Fruit fly (Drosophila melanogaster): ENCODE data around the gene Oatp33Ea.
A peak's percentile ranks its signal among the peaks of the same experiment; 100 is the strongest.

Gene Oatp33Ea

DNA sequence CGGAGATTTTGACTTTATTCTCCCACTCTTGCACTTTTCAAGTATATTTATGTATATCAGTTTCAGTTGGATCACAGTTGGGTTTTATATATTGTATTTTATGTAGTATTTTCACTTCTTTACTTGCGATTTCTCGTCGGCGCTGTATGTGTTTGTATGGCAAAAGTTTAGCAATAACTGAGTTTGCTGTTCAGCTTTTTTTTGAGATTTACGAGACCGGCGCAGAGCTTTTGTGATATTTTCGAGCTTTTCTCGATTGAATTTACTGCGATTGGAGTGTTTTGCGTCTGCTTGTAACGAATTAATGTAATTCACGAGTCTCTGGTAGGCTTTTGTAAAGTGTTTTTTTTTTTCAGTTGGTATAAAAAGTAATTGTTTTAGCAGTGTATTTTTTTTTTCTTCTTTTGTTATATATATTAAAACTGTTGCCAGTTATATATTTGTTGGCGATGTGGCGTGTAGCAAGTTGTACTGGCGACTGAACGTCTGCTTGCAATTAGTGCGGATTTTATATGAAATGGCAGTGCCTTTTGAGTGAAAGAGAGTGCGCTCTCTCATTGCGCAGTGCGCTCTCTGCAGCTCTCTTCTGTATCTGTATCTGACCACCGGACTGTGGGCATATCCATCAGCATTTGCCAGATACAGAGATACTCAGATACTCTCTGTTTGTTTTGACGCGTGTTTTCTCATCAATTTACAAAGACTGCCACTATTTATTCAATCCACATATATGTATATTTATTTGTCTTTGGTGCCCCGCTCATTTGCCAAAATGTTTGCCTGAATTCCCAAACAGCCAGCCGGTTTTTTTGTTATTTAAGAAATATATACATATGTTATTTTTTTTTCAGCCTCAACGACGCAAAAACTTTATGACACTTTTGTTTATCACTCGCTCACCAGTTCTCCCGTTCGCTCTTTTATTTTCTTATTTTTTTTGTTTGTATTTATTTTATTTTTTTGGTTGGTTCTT lies 15.3 kb upstream of the Oatp33Ea start (continued):
- no peak for TF ChIP-seq knrl (GFP tag; IDR thresholded peaks at IDR 0.05; ENCODE audit: partially characterized antibody)
- no peak for TF ChIP-seq ken (GFP tag; IDR thresholded peaks at IDR 0.05)
- TF ChIP-seq zfh1 (GFP tag; IDR thresholded peaks at IDR 0.05), result peak; percentile 43; the same call in 1 of the 3 replicates
- TF ChIP-seq CG4617 (GFP tag; optimal IDR thresholded peaks at IDR 0.05; ENCODE audit: borderline replicate concordance), result no peak
- TF ChIP-seq HLHmδ (GFP tag; optimal IDR thresholded peaks at IDR 0.05), result peak; percentile 58
- TF ChIP-seq GATAe (GFP tag; conservative IDR thresholded peaks at IDR 0.05), result no peak
- no peak for TF ChIP-seq Rx (GFP tag; IDR thresholded peaks at IDR 0.05)
- TF ChIP-seq CG3847 (GFP tag; IDR thresholded peaks at IDR 0.05), result 0 out of 2 replicates have a peak, but pooled peaks have one; percentile 15
- TF ChIP-seq danr (GFP tag; IDR thresholded peaks at IDR 0.05), result no peak
- TF ChIP-seq Optix (GFP tag; IDR thresholded peaks at IDR 0.05), result no peak
- peak; percentile 76 for TF ChIP-seq ci (GFP tag; IDR thresholded peaks at IDR 0.05)
- peak; percentile 47; the same call in 1 of the 3 replicates for TF ChIP-seq CG17361 (GFP tag; IDR thresholded peaks at IDR 0.05)
- no peak for TF ChIP-seq tna (GFP tag; IDR thresholded peaks at IDR 0.05; ENCODE audit: partially characterized antibody)
- TF ChIP-seq CG8388 (GFP tag; optimal IDR thresholded peaks at IDR 0.05), result no peak
- TF ChIP-seq CG15479 (GFP tag; optimal IDR thresholded peaks at IDR 0.05), result peak; percentile 85
- peak; percentile 25 for TF ChIP-seq Blimp-1 (GFP tag; optimal IDR thresholded peaks at IDR 0.05)
- no peak for TF ChIP-seq aop (GFP tag; IDR thresholded peaks at IDR 0.05)
- peak; percentile 75 for TF ChIP-seq CG18619 (GFP tag; optimal IDR thresholded peaks at IDR 0.05)
- TF ChIP-seq Stat92E (GFP tag; optimal IDR thresholded peaks at IDR 0.05), result no peak
- no peak for TF ChIP-seq cato (GFP tag; optimal IDR thresholded peaks at IDR 0.05; ENCODE audit: borderline replicate concordance)
- peak; percentile 66 for TF ChIP-seq Nf-YC (tag; optimal IDR thresholded peaks at IDR 0.05)
- TF ChIP-seq Taf1 (GFP tag; IDR thresholded peaks at IDR 0.05), result no peak
- TF ChIP-seq Hmr (GFP tag; optimal IDR thresholded peaks at IDR 0.05), result peak; percentile 90
- no peak for TF ChIP-seq gfzf (GFP tag; optimal IDR thresholded peaks at IDR 0.05)
- TF ChIP-seq btn (GFP tag; optimal IDR thresholded peaks at IDR 0.05), result no peak
- TF ChIP-seq CG15073 (GFP tag; optimal IDR thresholded peaks at IDR 0.05), result no peak
- TF ChIP-seq lab (GFP tag; optimal IDR thresholded peaks at IDR 0.05), result peak; percentile 94
- 0 out of 3 replicates have a peak, but pooled peaks have one; percentile 33 for TF ChIP-seq CG7963 (GFP tag; IDR thresholded peaks at IDR 0.05; ENCODE audit: partially characterized antibody)
- TF ChIP-seq en (GFP tag; optimal IDR thresholded peaks at IDR 0.05), result no peak
- peak; percentile 82; the same call in 2 of the 3 replicates for TF ChIP-seq so (GFP tag; IDR thresholded peaks at IDR 0.05)
- peak; percentile 20 for TF ChIP-seq dmrt11E (tag; optimal IDR thresholded peaks at IDR 0.05)
- TF ChIP-seq CG10366 (GFP tag; IDR thresholded peaks at IDR 0.05), result no peak; the same call in 1 of the 2 replicates
- peak; percentile 11 for TF ChIP-seq stwl (tag; optimal IDR thresholded peaks at IDR 0.05)
- TF ChIP-seq ab (GFP tag; optimal IDR thresholded peaks at IDR 0.05), result no peak
- TF ChIP-seq mirr (GFP tag; optimal IDR thresholded peaks at IDR 0.05), result peak; percentile 96
- peak; percentile 39 for TF ChIP-seq oc (tag; optimal IDR thresholded peaks at IDR 0.05)
- TF ChIP-seq CG12071 (GFP tag; optimal IDR thresholded peaks at IDR 0.05), result peak; percentile 77
- TF ChIP-seq CG3995 (GFP tag; optimal IDR thresholded peaks at IDR 0.05), result no peak
- TF ChIP-seq CG6791 (GFP tag; IDR thresholded peaks at IDR 0.05; ENCODE audit: partially characterized antibody), result no peak
- peak; percentile 99 for TF ChIP-seq yki (optimal IDR thresholded peaks at IDR 0.05)
- TF ChIP-seq Meics (GFP tag; optimal IDR thresholded peaks at IDR 0.05), result peak; percentile 83
- TF ChIP-seq Pdp1 (GFP tag; optimal IDR thresholded peaks at IDR 0.05), result peak in 1 of 2 experiments; percentile 39
- TF ChIP-seq CG10267 (tag; optimal IDR thresholded peaks at IDR 0.05), result no peak
- peak; percentile 85 for TF ChIP-seq rib (GFP tag; IDR thresholded peaks at IDR 0.05)
- peak; percentile 66 for TF ChIP-seq CG31365 (tag; optimal IDR thresholded peaks at IDR 0.05)
- TF ChIP-seq Bteb2 (GFP tag; optimal IDR thresholded peaks at IDR 0.05), result no peak
- TF ChIP-seq CG14441 (GFP tag; IDR thresholded peaks at IDR 0.05), result 0 out of 2 replicates have a peak, but pooled peaks have one; percentile 17
